Fruit fly (Drosophila melanogaster) whole organism, embryonic: Measurements from ENCODE around the gene CG8149.

Source experiments
- Atf-2 ChIP-seq: fragments of 200-800 bp; sonication (Bioruptor generic); optimal IDR thresholded peaks from 2 replicates; lab custom pipeline; 2016; ENCODE audit warnings: missing biosample characterization, missing genetic modification characterization
- Bdp1 ChIP-seq: fragments of 200-800 bp; sonication (Bioruptor generic); optimal IDR thresholded peaks from 3 replicates; lab custom pipeline; 2016; ENCODE audit warnings: missing biosample characterization, missing genetic modification characterization
- CG12155 ChIP-seq: fragments of 200-800 bp; sonication (Bioruptor generic); optimal IDR thresholded peaks from 3 replicates; lab custom pipeline; 2016; ENCODE audit warnings: missing biosample characterization, missing genetic modification characterization
- CG12391 ChIP-seq: fragments of 200-800 bp; sonication (Bioruptor generic); optimal IDR thresholded peaks from 3 replicates; lab custom pipeline; 2018; ENCODE audit warnings: missing biosample characterization, mild to moderate bottlenecking, missing genetic modification characterization, moderate library complexity
- CG13287 ChIP-seq: fragments of 200-800 bp; sonication (Bioruptor generic); IDR thresholded peaks from 2 replicates; pipeline ENCODE4 v1.3.6; 2022; ENCODE audit warnings: missing biosample characterization, missing genetic modification characterization; ENCODE audit not compliant: partially characterized antibody
- CG15073 ChIP-seq: fragments of 200-800 bp; sonication (Bioruptor generic); optimal IDR thresholded peaks from 2 replicates; lab custom pipeline; 2016; ENCODE audit warnings: missing biosample characterization, missing genetic modification characterization
- CG1529 ChIP-seq: fragments of 200-800 bp; sonication (Bioruptor generic); optimal IDR thresholded peaks from 3 replicates; lab custom pipeline; 2018; ENCODE audit warnings: missing biosample characterization, missing genetic modification characterization
- CG15479 ChIP-seq: fragments of 200-800 bp; sonication (Bioruptor generic); optimal IDR thresholded peaks from 3 replicates; lab custom pipeline; 2019; ENCODE audit warnings: missing biosample characterization, mild to moderate bottlenecking, missing genetic modification characterization, moderate library complexity
- CG17912 ChIP-seq: fragments of 200-800 bp; sonication (Bioruptor generic); optimal IDR thresholded peaks from 2 replicates; lab custom pipeline; 2018; ENCODE audit warnings: missing biosample characterization, mild to moderate bottlenecking, missing genetic modification characterization
- CG34422 ChIP-seq: fragments of 200-800 bp; sonication (Bioruptor generic); IDR thresholded peaks from 3 replicates; pipeline ENCODE4 v1.3.6; 2022; ENCODE audit warnings: missing biosample characterization, missing genetic modification characterization
- CG4617 ChIP-seq: fragments of 200-800 bp; sonication (Bioruptor generic); optimal IDR thresholded peaks from 3 replicates; lab custom pipeline; 2016; ENCODE audit warnings: missing biosample characterization, missing genetic modification characterization, borderline replicate concordance
- CG5180 ChIP-seq: fragments of 200-800 bp; sonication (Bioruptor generic); optimal IDR thresholded peaks from 3 replicates; lab custom pipeline; 2017; ENCODE audit warnings: missing biosample characterization, missing genetic modification characterization, mild to moderate bottlenecking, moderate library complexity, missing genetic modification reagents
- CG6654 ChIP-seq: fragments of 200-800 bp; sonication (Bioruptor generic); optimal IDR thresholded peaks from 2 replicates; lab custom pipeline; 2017; ENCODE audit warnings: missing biosample characterization, mild to moderate bottlenecking, missing genetic modification characterization
- CG7372 ChIP-seq: fragments of 200-800 bp; sonication (Bioruptor generic); IDR thresholded peaks from 2 replicates; pipeline ENCODE4 v1.3.6; 2022; ENCODE audit warnings: missing biosample characterization, missing genetic modification characterization
- CG7928 ChIP-seq: fragments of 200-800 bp; sonication (Bioruptor generic); optimal IDR thresholded peaks from 2 replicates; lab custom pipeline; 2017; ENCODE audit warnings: missing biosample characterization, mild to moderate bottlenecking, missing genetic modification characterization
- CG8089 ChIP-seq: fragments of 200-800 bp; sonication (Bioruptor generic); optimal IDR thresholded peaks from 3 replicates; lab custom pipeline; 2016; ENCODE audit warnings: missing biosample characterization, missing genetic modification characterization
- CG8765 ChIP-seq: fragments of 200-800 bp; sonication (Bioruptor generic); IDR thresholded peaks from 2 replicates; pipeline ENCODE4 v1.3.6; 2022; ENCODE audit warnings: missing biosample characterization, missing genetic modification characterization
- Chrac-16 ChIP-seq: fragments of 200-800 bp; sonication (Bioruptor generic); optimal IDR thresholded peaks from 3 replicates; lab custom pipeline; 2016; ENCODE audit warnings: missing biosample characterization, missing genetic modification characterization
- Dip2 ChIP-seq: fragments of 200-800 bp; sonication (Bioruptor generic); IDR thresholded peaks from 2 replicates; pipeline ENCODE4 v1.3.6; 2022; ENCODE audit warnings: missing biosample characterization, missing genetic modification characterization
- Eip74EF ChIP-seq, 2 experiments: fragments of 200-800 bp in 1 of 2; fragments of >200 bp in 1 of 2; sonication (Bioruptor generic) in 1 of 2; optimal IDR thresholded peaks; 2 replicates each; lab custom pipeline; 2017 to 2019; ENCODE audit warnings: missing biosample characterization in 2 of 2, missing genetic modification characterization in 2 of 2, mild to moderate bottlenecking in 1 of 2, moderate library complexity in 1 of 2
- Lhr ChIP-seq: fragments of 200-800 bp; sonication (Bioruptor generic); optimal IDR thresholded peaks from 3 replicates; lab custom pipeline; 2017; ENCODE audit warnings: mild to moderate bottlenecking, missing biosample characterization, missing genetic modification reagents, missing genetic modification characterization
- MTF-1 ChIP-seq: fragments of 200-800 bp; sonication (Bioruptor generic); optimal IDR thresholded peaks from 2 replicates; lab custom pipeline; 2018; ENCODE audit warnings: missing biosample characterization, mild to moderate bottlenecking, missing genetic modification characterization, borderline replicate concordance
- NFAT ChIP-seq: fragments of 200-800 bp; sonication (Bioruptor generic); IDR thresholded peaks from 2 replicates; pipeline ENCODE4 v1.3.6; 2022; ENCODE audit warnings: missing biosample characterization, missing genetic modification characterization
- NK7.1 ChIP-seq: fragments of 200-800 bp; sonication (Bioruptor generic); optimal IDR thresholded peaks from 3 replicates; lab custom pipeline; 2016; ENCODE audit warnings: missing biosample characterization, missing genetic modification characterization
- Optix ChIP-seq: fragments of 200-800 bp; sonication (Bioruptor generic); IDR thresholded peaks from 3 replicates; pipeline ENCODE4 v1.3.6; 2022; ENCODE audit warnings: missing biosample characterization, missing genetic modification characterization
- Ravus ChIP-seq: fragments of 200-800 bp; sonication (Bioruptor generic); IDR thresholded peaks from 2 replicates; pipeline ENCODE4 v1.3.6; 2022; ENCODE audit warnings: missing biosample characterization, missing genetic modification characterization
- Vsx1 ChIP-seq: fragments of 200-800 bp; sonication (Bioruptor generic); optimal IDR thresholded peaks from 2 replicates; lab custom pipeline; 2017; ENCODE audit warnings: missing biosample characterization, mild to moderate bottlenecking, missing genetic modification characterization, missing genetic modification reagents
- ac ChIP-seq: fragments of 200-800 bp; sonication (Bioruptor generic); optimal IDR thresholded peaks from 3 replicates; lab custom pipeline; 2017; ENCODE audit warnings: missing biosample characterization, mild to moderate bottlenecking, missing genetic modification characterization
- ash1 ChIP-seq: fragments of 200-800 bp; sonication (Bioruptor generic); optimal IDR thresholded peaks from 2 replicates; lab custom pipeline; 2018; ENCODE audit warnings: missing biosample characterization, mild to moderate bottlenecking, missing genetic modification characterization
- bbx ChIP-seq: fragments of 200-800 bp; sonication (Bioruptor generic); IDR thresholded peaks from 2 replicates; pipeline ENCODE4 v1.3.6; 2022; ENCODE audit warnings: missing biosample characterization, missing genetic modification characterization; ENCODE audit not compliant: partially characterized antibody
- bsh ChIP-seq, 2 experiments: fragments of 200-800 bp; sonication (Bioruptor generic); optimal IDR thresholded peaks; 2 replicates each; lab custom pipeline; 2017 to 2018; ENCODE audit warnings: mild to moderate bottlenecking in 2 of 2, missing biosample characterization in 2 of 2, missing genetic modification characterization in 2 of 2, moderate library complexity in 1 of 2
- en ChIP-seq: fragments of 200-800 bp; sonication (Bioruptor generic); optimal IDR thresholded peaks from 2 replicates; lab custom pipeline; 2016; ENCODE audit warnings: missing biosample characterization, missing genetic modification characterization
- gce ChIP-seq: fragments of 200-800 bp; sonication (Bioruptor generic); IDR thresholded peaks from 3 replicates; pipeline ENCODE4 v1.3.6; 2022; ENCODE audit warnings: missing biosample characterization, missing genetic modification characterization
- ind ChIP-seq: fragments of 200-800 bp; sonication (Bioruptor generic); optimal IDR thresholded peaks from 3 replicates; lab custom pipeline; 2016; ENCODE audit warnings: missing biosample characterization, missing genetic modification characterization
- jing ChIP-seq: fragments of 200-800 bp; sonication (Bioruptor generic); optimal IDR thresholded peaks from 2 replicates; lab custom pipeline; 2018; ENCODE audit warnings: missing biosample characterization, mild to moderate bottlenecking, missing genetic modification characterization
- kay ChIP-seq: fragments of 200-800 bp; sonication (Bioruptor generic); optimal IDR thresholded peaks from 2 replicates; lab custom pipeline; 2016; ENCODE audit warnings: missing biosample characterization, missing genetic modification characterization
- knrl ChIP-seq: fragments of 200-800 bp; sonication (Bioruptor generic); IDR thresholded peaks from 3 replicates; pipeline ENCODE4 v1.3.6; 2022; ENCODE audit warnings: missing biosample characterization, missing genetic modification characterization; ENCODE audit not compliant: partially characterized antibody
- lbe ChIP-seq: fragments of 200-800 bp; sonication (Bioruptor generic); optimal IDR thresholded peaks from 2 replicates; lab custom pipeline; 2016; ENCODE audit warnings: missing biosample characterization, mild to moderate bottlenecking, missing genetic modification characterization
- lov ChIP-seq, 2 experiments: fragments of 200-800 bp in 1 of 2; fragments of >200 bp in 1 of 2; sonication (Bioruptor generic) in 1 of 2; IDR thresholded peaks in 1 of 2; optimal IDR thresholded peaks in 1 of 2; 2 replicates in 1 of 2; 3 replicates in 1 of 2; pipeline versions ENCODE4 v1.3.6 to Lab custom; 2017 to 2022; ENCODE audit warnings: missing biosample characterization in 1 of 2, missing genetic modification characterization in 1 of 2
- nom ChIP-seq: fragments of 200-800 bp; sonication (Bioruptor generic); optimal IDR thresholded peaks from 2 replicates; lab custom pipeline; 2017; ENCODE audit warnings: missing biosample characterization, missing genetic modification characterization, mild to moderate bottlenecking, moderate library complexity, missing genetic modification reagents
- peb ChIP-seq: fragments of 200-800 bp; sonication (Bioruptor generic); IDR thresholded peaks from 2 replicates; pipeline ENCODE4 v1.3.6; 2022; ENCODE audit warnings: missing biosample characterization, missing genetic modification characterization
- slou ChIP-seq: fragments of 200-800 bp; sonication (Bioruptor generic); optimal IDR thresholded peaks from 3 replicates; lab custom pipeline; 2016; ENCODE audit warnings: missing biosample characterization, missing genetic modification characterization
- tio ChIP-seq: fragments of 200-800 bp; sonication (Bioruptor generic); optimal IDR thresholded peaks from 2 replicates; lab custom pipeline; 2017; ENCODE audit warnings: missing biosample characterization, missing genetic modification characterization, inconsistent platforms
- tna ChIP-seq: fragments of 200-800 bp; sonication (Bioruptor generic); IDR thresholded peaks from 2 replicates; pipeline ENCODE4 v1.3.6; 2022; ENCODE audit warnings: missing biosample characterization, missing genetic modification characterization; ENCODE audit not compliant: partially characterized antibody
- twi ChIP-seq: fragments of 200-800 bp; optimal IDR thresholded peaks from 2 replicates; lab custom pipeline; 2019; ENCODE audit warnings: missing biosample characterization, mild to moderate bottlenecking, missing genetic modification characterization, moderate library complexity
- wdn ChIP-seq: fragments of 200-800 bp; sonication (Bioruptor generic); IDR thresholded peaks from 2 replicates; pipeline ENCODE4 v1.3.6; 2022; ENCODE audit warnings: missing biosample characterization, missing genetic modification characterization
- zfh1 ChIP-seq: fragments of 200-800 bp; sonication (Bioruptor generic); IDR thresholded peaks from 3 replicates; pipeline ENCODE4 v1.3.6; 2022; ENCODE audit warnings: missing biosample characterization, missing genetic modification characterization

Gene CG8149

dm6 chr3R:9459385-9460285, 44.8 kb upstream of the CG8149 start (continued):
- TF ChIP-seq bsh (GFP tag; optimal IDR thresholded peaks at IDR 0.05; lab: Kevin White, UChicago): peak in 1 of 2 experiments; percentile 59
- peak; percentile 40; the same call in 1 of the 2 replicates for TF ChIP-seq CG7372 (GFP tag; lab: Robert Waterston, UW)
- no peak for TF ChIP-seq knrl (GFP tag; lab: Robert Waterston, UW)
- peak; percentile 69 for TF ChIP-seq ind (GFP tag; lab: Kevin White, UChicago)
- no peak for TF ChIP-seq CG15073 (GFP tag; lab: Kevin White, UChicago)
- TF ChIP-seq zfh1 (GFP tag; lab: Robert Waterston, UW): no peak
- TF ChIP-seq peb (GFP tag; lab: Robert Waterston, UW): 0 out of 2 replicates have a peak, but pooled peaks have one; percentile 6
- TF ChIP-seq CG5180 (GFP tag; lab: Kevin White, UChicago): peak; percentile 49
- TF ChIP-seq NFAT (GFP tag; lab: Robert Waterston, UW): no peak
- no peak for TF ChIP-seq slou
- TF ChIP-seq jing: peak; percentile 18
- peak; percentile 21 for TF ChIP-seq CG1529 (GFP tag; lab: Kevin White, UChicago)
- no peak for TF ChIP-seq ac (GFP tag; lab: Kevin White, UChicago)
- peak; percentile 33 for TF ChIP-seq tio
- TF ChIP-seq lbe (GFP tag; lab: Kevin White, UChicago): no peak
- peak; percentile 71 for TF ChIP-seq CG12391 (tag; lab: Kevin White, UChicago)
- TF ChIP-seq MTF-1 (GFP tag; lab: Kevin White, UChicago): no peak
- no peak for TF ChIP-seq tna (GFP tag; lab: Robert Waterston, UW)
- TF ChIP-seq Optix (GFP tag; lab: Robert Waterston, UW): 0 out of 3 replicates have a peak, but pooled peaks have one; percentile 5
- no peak for TF ChIP-seq Ravus (GFP tag; lab: Robert Waterston, UW)
- TF ChIP-seq CG4617 (GFP tag; lab: Kevin White, UChicago): no peak
- TF ChIP-seq lov (optimal IDR thresholded peaks at IDR 0.05; lab: Kevin White, UChicago): no peak
- no peak for TF ChIP-seq lov (GFP tag; IDR thresholded peaks at IDR 0.05; lab: Robert Waterston, UW)
- TF ChIP-seq gce (GFP tag; lab: Robert Waterston, UW): 0 out of 3 replicates have a peak, but pooled peaks have one; percentile 12
- TF ChIP-seq CG12155 (GFP tag; lab: Kevin White, UChicago): peak; percentile 46
- peak; percentile 26 for TF ChIP-seq NK7.1 (GFP tag; lab: Kevin White, UChicago)
- no peak for TF ChIP-seq CG8089
- no peak for TF ChIP-seq Lhr
- no peak for TF ChIP-seq ash1 (GFP tag; lab: Kevin White, UChicago)
- no peak for TF ChIP-seq CG13287 (GFP tag; lab: Robert Waterston, UW)
- TF ChIP-seq en (GFP tag; lab: Kevin White, UChicago): no peak
- TF ChIP-seq CG7928 (GFP tag; lab: Kevin White, UChicago): no peak
- peak; percentile 6 for TF ChIP-seq twi
- no peak for TF ChIP-seq CG17912 (GFP tag; lab: Kevin White, UChicago)
- TF ChIP-seq Bdp1: no peak
- TF ChIP-seq CG6654: peak; percentile 29
- peak; percentile 20 for TF ChIP-seq Chrac-16 (GFP tag; lab: Kevin White, UChicago)
- peak; percentile 49; the same call in 1 of the 3 replicates for TF ChIP-seq CG34422
- peak in 1 of 2 experiments; percentile 37 for TF ChIP-seq Eip74EF (GFP tag; optimal IDR thresholded peaks at IDR 0.05; lab: Kevin White, UChicago)
- no peak for TF ChIP-seq CG8765 (GFP tag; lab: Robert Waterston, UW)
- 0 out of 2 replicates have a peak, but pooled peaks have one; percentile 28 for TF ChIP-seq wdn
- TF ChIP-seq CG15479 (GFP tag; lab: Kevin White, UChicago): no peak
- no peak for TF ChIP-seq kay (GFP tag; lab: Kevin White, UChicago)
- TF ChIP-seq bbx (GFP tag; lab: Robert Waterston, UW): no peak
- TF ChIP-seq Atf-2: peak; percentile 8
- peak; percentile 39 for TF ChIP-seq Vsx1 (GFP tag; lab: Kevin White, UChicago)
- TF ChIP-seq Dip2 (GFP tag; lab: Robert Waterston, UW): no peak
- no peak for TF ChIP-seq nom (GFP tag; lab: Kevin White, UChicago)
